Worm (Caenorhabditis elegans) whole organism, L3 larva: ENCODE measurements around the gene C33D3.3.

Source experiments
- R02D3.7 ChIP-seq: fragments of 150-350 bp; optimal IDR thresholded peaks from 2 replicates; lab custom pipeline; 2014; ENCODE audit warnings: missing biosample characterization, missing genetic modification characterization
- ZK546.5 ChIP-seq: sonication (generic microtip); optimal IDR thresholded peaks from 2 replicates; lab custom pipeline; 2017; ENCODE audit warnings: missing biosample characterization, missing genetic modification characterization
- aly-2 ChIP-seq: fragments of 150-350 bp; optimal IDR thresholded peaks from 2 replicates; lab custom pipeline; 2014; ENCODE audit warnings: missing biosample characterization, missing genetic modification characterization
- ceh-16 ChIP-seq: sonication (generic microtip); optimal IDR thresholded peaks from 2 replicates; lab custom pipeline; 2017; ENCODE audit warnings: missing biosample characterization, missing genetic modification characterization
- ceh-28 ChIP-seq: fragments of 150-350 bp; optimal IDR thresholded peaks from 2 replicates; lab custom pipeline; 2014; ENCODE audit warnings: missing biosample characterization, missing genetic modification reagents, missing genetic modification characterization
- ceh-82 ChIP-seq: fragments of 150-350 bp; optimal IDR thresholded peaks from 2 replicates; lab custom pipeline; 2014; ENCODE audit warnings: missing biosample characterization, missing genetic modification characterization
- daf-12 ChIP-seq: fragments of 150-350 bp; optimal IDR thresholded peaks from 2 replicates; lab custom pipeline; 2014; ENCODE audit warnings: missing biosample characterization, missing genetic modification reagents, missing genetic modification characterization
- elt-1 ChIP-seq: fragments of 150-350 bp; optimal IDR thresholded peaks from 2 replicates; lab custom pipeline; 2014; ENCODE audit warnings: missing biosample characterization, missing genetic modification characterization
- elt-2 ChIP-seq: sonication (generic microtip); optimal IDR thresholded peaks from 2 replicates; lab custom pipeline; 2016; ENCODE audit warnings: missing genetic modification reagents, mild to moderate bottlenecking, missing genetic modification characterization, missing compliant biosample characterization
- elt-3 ChIP-seq, 3 experiments: fragments of 150-350 bp in 1 of 3; sonication (generic microtip) in 2 of 3; optimal IDR thresholded peaks; 2 replicates in 2 of 3; 4 replicates in 1 of 3; lab custom pipeline; 2014 to 2017; ENCODE audit warnings: missing biosample characterization in 3 of 3, missing genetic modification characterization in 3 of 3
- eor-1 ChIP-seq, 2 experiments: fragments of 150-350 bp; optimal IDR thresholded peaks; 2 replicates each; lab custom pipeline; 2014 to 2018; ENCODE audit warnings: missing biosample characterization in 2 of 2, missing genetic modification characterization in 2 of 2
- fkh-2 ChIP-seq: fragments of 150-350 bp; optimal IDR thresholded peaks from 2 replicates; lab custom pipeline; 2014; ENCODE audit warnings: missing biosample characterization, missing genetic modification reagents, missing genetic modification characterization
- fos-1 ChIP-seq: fragments of 150-350 bp; optimal IDR thresholded peaks from 2 replicates; lab custom pipeline; 2014; ENCODE audit warnings: missing biosample characterization, missing genetic modification characterization
- hmg-11 ChIP-seq: sonication (generic microtip); optimal IDR thresholded peaks from 2 replicates; lab custom pipeline; 2016; ENCODE audit warnings: missing genetic modification characterization, missing compliant biosample characterization
- lin-15B ChIP-seq: fragments of 150-350 bp; optimal IDR thresholded peaks from 2 replicates; lab custom pipeline; 2014; ENCODE audit warnings: missing biosample characterization, missing genetic modification characterization
- lin-39 ChIP-seq: fragments of 150-350 bp; optimal IDR thresholded peaks from 2 replicates; lab custom pipeline; 2018; ENCODE audit warnings: missing biosample characterization, missing genetic modification reagents, missing genetic modification characterization
- lsy-12 ChIP-seq: sonication (generic microtip); optimal IDR thresholded peaks from 2 replicates; lab custom pipeline; 2016; ENCODE audit warnings: mild to moderate bottlenecking, missing genetic modification characterization, missing compliant biosample characterization
- nfya-1 ChIP-seq: sonication (generic microtip); optimal IDR thresholded peaks from 2 replicates; lab custom pipeline; 2017; ENCODE audit warnings: missing genetic modification characterization, mild to moderate bottlenecking, missing compliant biosample characterization, antibody characterized with exemption, moderate library complexity; ENCODE audit not compliant: insufficient read depth
- nhr-12 ChIP-seq: fragments of 150-350 bp; optimal IDR thresholded peaks from 2 replicates; lab custom pipeline; 2014; ENCODE audit warnings: missing biosample characterization, missing genetic modification characterization
- nhr-23 ChIP-seq: fragments of 150-350 bp; optimal IDR thresholded peaks from 2 replicates; lab custom pipeline; 2014; ENCODE audit warnings: missing biosample characterization, missing genetic modification reagents, missing genetic modification characterization
- nhr-25 ChIP-seq: sonication (generic microtip); optimal IDR thresholded peaks from 2 replicates; lab custom pipeline; 2017; ENCODE audit warnings: missing biosample characterization, missing genetic modification characterization
- nhr-43 ChIP-seq: sonication (generic microtip); optimal IDR thresholded peaks from 2 replicates; lab custom pipeline; 2016; ENCODE audit warnings: mild to moderate bottlenecking, missing genetic modification characterization, missing compliant biosample characterization; ENCODE audit not compliant: poor library complexity, severe bottlenecking
- nhr-67 ChIP-seq: fragments of 150-350 bp; optimal IDR thresholded peaks from 2 replicates; lab custom pipeline; 2014; ENCODE audit warnings: missing biosample characterization, missing genetic modification characterization
- nhr-77 ChIP-seq: fragments of 150-350 bp; optimal IDR thresholded peaks from 2 replicates; lab custom pipeline; 2014; ENCODE audit warnings: missing biosample characterization, missing genetic modification characterization
- pha-4 ChIP-seq: fragments of 150-350 bp; optimal IDR thresholded peaks from 2 replicates; lab custom pipeline; 2014; ENCODE audit warnings: missing biosample characterization, missing genetic modification reagents, missing genetic modification characterization
- pqm-1 ChIP-seq: fragments of 150-350 bp; optimal IDR thresholded peaks from 2 replicates; lab custom pipeline; 2017; ENCODE audit warnings: missing biosample characterization, missing genetic modification characterization, inconsistent platforms
- sea-2 ChIP-seq: fragments of 150-350 bp; sonication (generic microtip); optimal IDR thresholded peaks from 4 replicates; lab custom pipeline; 2014; ENCODE audit warnings: missing biosample characterization, missing genetic modification reagents, missing genetic modification characterization
- skn-1 ChIP-seq: fragments of 150-350 bp; optimal IDR thresholded peaks from 2 replicates; lab custom pipeline; 2014; ENCODE audit warnings: missing biosample characterization, missing genetic modification characterization
- tbx-2 ChIP-seq: sonication (generic microtip); optimal IDR thresholded peaks from 2 replicates; lab custom pipeline; 2016; ENCODE audit warnings: mild to moderate bottlenecking, missing genetic modification characterization, missing compliant biosample characterization
- unc-62 ChIP-seq: fragments of 150-350 bp; sonication (generic microtip); optimal IDR thresholded peaks from 4 replicates; lab custom pipeline; 2014; ENCODE audit warnings: missing biosample characterization, missing genetic modification reagents, missing genetic modification characterization
- ztf-4 ChIP-seq: fragments of 150-350 bp; optimal IDR thresholded peaks from 2 replicates; lab custom pipeline; 2014; ENCODE audit warnings: missing biosample characterization, missing genetic modification characterization

C33D3.3 gene

ce11 chrX:10527414-10527813 is 42.3 kb downstream of the C33D3.3 start:
- TF ChIP-seq pqm-1 (tag; lab: Kevin White, UChicago), result peak; percentile 45
- TF ChIP-seq ceh-82 (tag; lab: Kevin White, UChicago), result no peak
- TF ChIP-seq lin-39, result no peak
- no peak for TF ChIP-seq elt-3 (tag; optimal IDR thresholded peaks at IDR 0.05; lab: Kevin White, UChicago)
- TF ChIP-seq ceh-28, result no peak
- no peak for TF ChIP-seq ztf-4 (tag; lab: Kevin White, UChicago)
- TF ChIP-seq elt-1, result no peak
- TF ChIP-seq nhr-67 (tag; lab: Kevin White, UChicago), result no peak
- TF ChIP-seq nfya-1 (tag; lab: Kevin White, UChicago), result no peak
- no peak for TF ChIP-seq aly-2 (tag; lab: Kevin White, UChicago)
- TF ChIP-seq eor-1 (tag; optimal IDR thresholded peaks at IDR 0.05; lab: Kevin White, UChicago), result no peak
- no peak for TF ChIP-seq daf-12 (tag; lab: Kevin White, UChicago)
- TF ChIP-seq tbx-2 (tag; lab: Kevin White, UChicago), result no peak
- no peak for TF ChIP-seq fkh-2 (tag; lab: Kevin White, UChicago)
- TF ChIP-seq pha-4 (tag; lab: Kevin White, UChicago), result peak; percentile 10
- no peak for TF ChIP-seq unc-62
- TF ChIP-seq lin-15B, result no peak
- TF ChIP-seq nhr-12 (tag; lab: Kevin White, UChicago), result no peak
- no peak for TF ChIP-seq fos-1 (tag; lab: Kevin White, UChicago)
- peak; percentile 73 for TF ChIP-seq elt-2 (tag; lab: Kevin White, UChicago)
- no peak for TF ChIP-seq nhr-43
- no peak for TF ChIP-seq lsy-12 (tag; lab: Kevin White, UChicago)
- no peak for TF ChIP-seq ZK546.5 (tag; lab: Kevin White, UChicago)

ce11 chrX:10528993-10529392 is 43.8 kb downstream of the C33D3.3 start, which contains the start of the genes F14F3.5 and slcf-1:
Gene F14F3.5 (minus strand): TSS chrX:10529226.
Gene slcf-1 (plus strand): TSS chrX:10529294.
- TF ChIP-seq fkh-2 (tag; lab: Kevin White, UChicago), result no peak
- peak; percentile 83 for TF ChIP-seq elt-2 (tag; lab: Kevin White, UChicago)
- TF ChIP-seq pqm-1 (tag; lab: Kevin White, UChicago), result peak; percentile 53
- no peak for TF ChIP-seq tbx-2 (tag; lab: Kevin White, UChicago)
- TF ChIP-seq, all 47 proteins: peak for 2

ce11 chrX:10532180-10532833 is 47.2 kb downstream of the C33D3.3 start:
- no peak for TF ChIP-seq nhr-25
- TF ChIP-seq pqm-1 (tag; lab: Kevin White, UChicago), result peak; percentile 44
- no peak for TF ChIP-seq nhr-67 (tag; lab: Kevin White, UChicago)
- peak; percentile 86 for TF ChIP-seq skn-1
- TF ChIP-seq nhr-43, result no peak
- TF ChIP-seq elt-2 (tag; lab: Kevin White, UChicago), result peak; percentile 92
- no peak for TF ChIP-seq nhr-23 (tag; lab: Kevin White, UChicago)

ce11 chrX:10533447-10533846 is 48.3 kb downstream of the C33D3.3 start, which contains the start of gene glo-3:
Gene glo-3 (plus strand): TSS chrX:10533699.
- no peak for TF ChIP-seq sea-2 (GFP tag; lab: Kevin White, UChicago)
- TF ChIP-seq eor-1 (tag; optimal IDR thresholded peaks at IDR 0.05; lab: Kevin White, UChicago), result no peak
- TF ChIP-seq nhr-12 (tag; lab: Kevin White, UChicago), result no peak
- no peak for TF ChIP-seq nhr-77 (tag; lab: Kevin White, UChicago)
- no peak for TF ChIP-seq R02D3.7
- no peak for TF ChIP-seq fkh-2 (tag; lab: Kevin White, UChicago)
- TF ChIP-seq hmg-11 (tag; lab: Kevin White, UChicago), result no peak
- TF ChIP-seq ZK546.5 (tag; lab: Kevin White, UChicago), result no peak
- TF ChIP-seq nhr-23 (tag; lab: Kevin White, UChicago), result no peak
- peak; percentile 41 for TF ChIP-seq pqm-1 (tag; lab: Kevin White, UChicago)
- peak; percentile 63 for TF ChIP-seq elt-2 (tag; lab: Kevin White, UChicago)
- no peak for TF ChIP-seq daf-12 (tag; lab: Kevin White, UChicago)
- no peak for TF ChIP-seq unc-62
- TF ChIP-seq aly-2 (tag; lab: Kevin White, UChicago), result no peak
- no peak for TF ChIP-seq ceh-16 (tag; lab: Kevin White, UChicago)
- no peak for TF ChIP-seq ceh-82 (tag; lab: Kevin White, UChicago)
- TF ChIP-seq, all 47 proteins: peak for 2
